Fruit fly (Drosophila melanogaster) whole organism, embryonic: ENCODE data around the gene TwdlN.

Source experiments
- CG3163 ChIP-seq: fragments of 200-800 bp; sonication (Bioruptor generic); optimal IDR thresholded peaks from 3 replicates; lab custom pipeline; 2016; ENCODE audit warnings: missing biosample characterization, missing genetic modification characterization
- CG6689 ChIP-seq: fragments of 200-800 bp; sonication (Bioruptor generic); IDR thresholded peaks from 2 replicates; pipeline ENCODE4 v1.3.6; 2022; ENCODE audit warnings: missing biosample characterization, missing genetic modification characterization
- PHDP ChIP-seq: fragments of 200-800 bp; sonication (Bioruptor generic); optimal IDR thresholded peaks from 3 replicates; lab custom pipeline; 2018; ENCODE audit warnings: missing biosample characterization, mild to moderate bottlenecking, missing genetic modification characterization, moderate library complexity
- Ptx1 ChIP-seq: fragments of 200-800 bp; sonication (Bioruptor generic); IDR thresholded peaks from 2 replicates; pipeline ENCODE4 v1.3.6; 2022; ENCODE audit warnings: missing biosample characterization, missing genetic modification characterization
- bab2 ChIP-seq: fragments of 200-800 bp; sonication (Bioruptor generic); optimal IDR thresholded peaks from 2 replicates; lab custom pipeline; 2016; ENCODE audit warnings: missing biosample characterization, missing genetic modification characterization
- nerfin-1 ChIP-seq: fragments of 200-800 bp; sonication (Bioruptor generic); optimal IDR thresholded peaks from 3 replicates; lab custom pipeline; 2019; ENCODE audit warnings: missing biosample characterization, mild to moderate bottlenecking, missing genetic modification characterization, moderate library complexity
- prd ChIP-seq, 3 experiments: fragments of >200 bp in 2 of 3; fragments of 200-800 bp in 1 of 3; sonication (Bioruptor generic) in 1 of 3; optimal IDR thresholded peaks in 2 of 3; IDR thresholded peaks in 1 of 3; 2 replicates in 2 of 3; 3 replicates in 1 of 3; pipeline versions ENCODE4 v1.3.6 to Lab custom; 2017 to 2022; ENCODE audit warnings: missing biosample characterization in 1 of 3, missing genetic modification characterization in 1 of 3
- tx ChIP-seq: fragments of 200-800 bp; sonication (Bioruptor generic); optimal IDR thresholded peaks from 2 replicates; lab custom pipeline; 2016; ENCODE audit warnings: missing biosample characterization, missing genetic modification characterization

dm6 chr3R:26606498-26606897, 25.2 kb upstream of the TwdlN start:
- no peak for TF ChIP-seq CG3163 (GFP tag; lab: Kevin White, UChicago)
- TF ChIP-seq bab2 (GFP tag; lab: Kevin White, UChicago), result no peak
- TF ChIP-seq CG6689 (GFP tag; lab: Robert Waterston, UW), result no peak
- no peak for TF ChIP-seq PHDP (tag; lab: Kevin White, UChicago)
- no peak for TF ChIP-seq nerfin-1 (tag; lab: Kevin White, UChicago)
- no peak for TF ChIP-seq Ptx1 (GFP tag; lab: Robert Waterston, UW)
- TF ChIP-seq prd (optimal IDR thresholded peaks at IDR 0.05; lab: Kevin White, UChicago), result no peak
- no peak for TF ChIP-seq prd (GFP tag; IDR thresholded peaks at IDR 0.05; lab: Robert Waterston, UW)
- no peak for TF ChIP-seq tx (GFP tag; lab: Kevin White, UChicago)
